Worm (Caenorhabditis elegans): Measurements from ENCODE around the gene C10B5.3.

C10B5.3 gene

DNA sequence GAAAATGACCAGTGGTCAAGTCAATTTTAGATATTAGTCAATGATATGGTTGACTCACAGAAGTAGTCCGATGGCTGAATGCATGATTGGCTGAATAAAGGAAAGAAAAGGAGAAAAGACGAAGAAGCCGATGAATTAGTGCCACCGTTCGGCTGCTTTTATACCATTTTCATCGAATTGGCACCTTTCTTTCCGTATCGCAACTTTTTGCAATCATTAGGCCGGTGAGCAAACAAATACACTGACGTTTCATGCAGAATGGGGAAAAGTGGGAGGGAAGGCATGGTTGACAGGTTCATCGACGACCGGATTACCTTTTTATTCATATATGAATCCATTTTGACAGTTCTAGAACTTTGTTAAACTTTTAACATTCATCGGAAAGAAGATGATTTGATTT, 33.2 kb upstream of the C10B5.3 start, which contains the start of gene idpc-2:
idpc-2 (minus strand) TSS at position 101 of the 400 bp plus-strand sequence.
- TF ChIP-seq ref-1 (GFP tag; conservative IDR thresholded peaks at IDR 0.05): no peak

DNA sequence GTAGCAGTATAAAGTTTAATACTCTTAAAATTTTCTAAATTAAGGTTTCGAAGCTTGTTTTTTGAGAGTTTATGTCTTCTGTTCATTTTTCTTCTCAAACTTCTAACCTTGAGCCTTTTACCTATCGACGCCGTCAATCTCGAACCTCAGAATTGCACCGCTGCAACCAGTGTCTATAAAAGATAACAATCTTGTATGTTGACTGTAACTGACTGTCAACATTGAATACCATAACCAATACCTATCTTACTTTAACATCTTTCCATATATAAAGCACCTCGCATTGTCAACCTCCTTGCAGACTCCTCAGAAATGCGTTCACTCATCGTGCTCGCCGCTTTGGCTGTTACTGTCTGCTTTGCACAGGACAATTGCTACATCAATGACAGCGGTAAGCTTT, 30.8 kb upstream of the C10B5.3 start, which contains the start of gene grd-5:
grd-5 (plus strand) TSS at position 295 of the 400 bp plus-strand sequence.
- TF ChIP-seq ztf-23 (GFP tag; IDR thresholded peaks at IDR 0.05) (no peak), ztf-29 (GFP tag; IDR thresholded peaks at IDR 0.05) (no peak), klf-2 (GFP tag; conservative IDR thresholded peaks at IDR 0.05) (no peak), med-1 (GFP tag; optimal IDR thresholded peaks at IDR 0.05; ENCODE audit: insufficient read depth) (no peak), tab-1 (GFP tag; IDR thresholded peaks at IDR 0.05) (no peak), T22C8.4 (GFP tag; IDR thresholded peaks at IDR 0.05) (no peak)

ce11 chrV:8615711-8616110, 27.7 kb upstream of the C10B5.3 start:
- TF ChIP-seq med-1 (GFP tag; optimal IDR thresholded peaks at IDR 0.05; ENCODE audit: insufficient read depth): no peak
- no peak for TF ChIP-seq tab-1 (GFP tag; IDR thresholded peaks at IDR 0.05)
- no peak for TF ChIP-seq cog-1 (tag; optimal IDR thresholded peaks at IDR 0.05)
- TF ChIP-seq T22C8.4 (GFP tag; IDR thresholded peaks at IDR 0.05): no peak
- TF ChIP-seq ref-1 (GFP tag; conservative IDR thresholded peaks at IDR 0.05): no peak
- no peak for TF ChIP-seq klf-2 (GFP tag; conservative IDR thresholded peaks at IDR 0.05)
- no peak for TF ChIP-seq ztf-29 (GFP tag; IDR thresholded peaks at IDR 0.05)
- no peak for TF ChIP-seq flt-1 (GFP tag; IDR thresholded peaks at IDR 0.05)
- no peak for TF ChIP-seq ztf-23 (GFP tag; IDR thresholded peaks at IDR 0.05)

DNA sequence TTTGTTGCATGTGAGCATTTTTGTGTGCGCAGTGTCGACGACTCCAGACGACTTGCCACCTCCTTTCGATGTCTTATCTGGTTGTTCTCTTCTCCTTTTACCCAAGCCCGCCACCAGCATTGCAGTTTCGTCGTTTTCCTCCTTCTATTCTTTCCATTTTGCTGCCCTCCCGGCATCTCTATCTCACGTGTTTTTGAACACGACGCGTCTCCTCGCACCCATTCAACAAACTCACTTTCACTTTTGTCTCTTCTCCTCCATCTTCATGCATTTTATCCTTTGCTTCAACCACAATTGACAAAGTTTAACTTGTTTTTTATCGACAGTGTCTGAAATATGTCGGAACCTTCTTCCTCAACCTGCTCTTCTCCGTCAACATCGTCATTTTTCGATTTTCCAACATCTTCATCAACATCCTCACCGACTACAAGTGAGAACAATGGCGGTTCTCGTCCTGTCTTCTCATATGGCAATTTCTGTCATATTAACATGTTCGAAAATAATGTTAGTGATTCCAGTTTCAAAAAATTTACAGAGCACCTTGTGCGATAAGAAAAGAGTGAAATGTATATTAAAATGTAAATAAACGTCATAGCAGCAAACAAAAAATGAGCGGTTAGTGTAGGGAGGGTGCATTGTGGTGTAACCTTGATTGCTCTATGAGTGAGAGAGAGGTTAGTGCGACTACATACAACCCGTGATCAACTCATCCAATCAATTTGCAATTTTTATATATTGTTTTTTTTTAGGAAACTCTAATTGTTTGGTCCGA, 22.8 kb upstream of the C10B5.3 start, which contains the start of gene fip-4:
fip-4 (minus strand) TSS at position 636 of the 772 bp plus-strand sequence.
- no peak for TF ChIP-seq ztf-23 (GFP tag; IDR thresholded peaks at IDR 0.05)

ce11 chrV:8609776-8610529, 22.0 kb upstream of the C10B5.3 start:
- TF ChIP-seq flt-1 (GFP tag; IDR thresholded peaks at IDR 0.05) (no peak), ztf-23 (GFP tag; IDR thresholded peaks at IDR 0.05) (0 out of 2 replicates have a peak, but pooled peaks have one; percentile 42)

- TF ChIP-seq T22C8.4 (GFP tag; IDR thresholded peaks at IDR 0.05): no peak
- no peak for TF ChIP-seq tab-1 (GFP tag; IDR thresholded peaks at IDR 0.05)
- no peak for TF ChIP-seq ztf-29 (GFP tag; IDR thresholded peaks at IDR 0.05)
- TF ChIP-seq ztf-23 (GFP tag; IDR thresholded peaks at IDR 0.05): no peak
- no peak for TF ChIP-seq flt-1 (GFP tag; IDR thresholded peaks at IDR 0.05)
- no peak for TF ChIP-seq ref-1 (GFP tag; conservative IDR thresholded peaks at IDR 0.05)
- no peak for TF ChIP-seq med-1 (GFP tag; optimal IDR thresholded peaks at IDR 0.05; ENCODE audit: insufficient read depth)
- TF ChIP-seq klf-2 (GFP tag; conservative IDR thresholded peaks at IDR 0.05): no peak
- TF ChIP-seq cog-1 (tag; optimal IDR thresholded peaks at IDR 0.05): no peak
These were observed 20.5 kb upstream of the C10B5.3 start for ce11 chrV:8608483-8608882.

- no peak for TF ChIP-seq klf-2 (GFP tag; conservative IDR thresholded peaks at IDR 0.05)
- no peak for TF ChIP-seq ztf-23 (GFP tag; IDR thresholded peaks at IDR 0.05)
- TF ChIP-seq ref-1 (GFP tag; conservative IDR thresholded peaks at IDR 0.05): no peak
- no peak for TF ChIP-seq tab-1 (GFP tag; IDR thresholded peaks at IDR 0.05)
- TF ChIP-seq ztf-29 (GFP tag; IDR thresholded peaks at IDR 0.05): no peak
- no peak for TF ChIP-seq T22C8.4 (GFP tag; IDR thresholded peaks at IDR 0.05)
- no peak for TF ChIP-seq med-1 (GFP tag; optimal IDR thresholded peaks at IDR 0.05; ENCODE audit: insufficient read depth)
- no peak for TF ChIP-seq cog-1 (tag; optimal IDR thresholded peaks at IDR 0.05)
- no peak for TF ChIP-seq flt-1 (GFP tag; IDR thresholded peaks at IDR 0.05)
These were observed 19.4 kb upstream of the C10B5.3 start, which contains the start of gene smk-1 for ce11 chrV:8607353-8607850. Gene smk-1, plus strand, starts transcription at chrV:8607800.

- TF ChIP-seq ztf-29 (GFP tag; IDR thresholded peaks at IDR 0.05) (no peak), T22C8.4 (GFP tag; IDR thresholded peaks at IDR 0.05) (no peak), ztf-23 (GFP tag; IDR thresholded peaks at IDR 0.05) (0 out of 2 replicates have a peak, but pooled peaks have one; percentile 31), klf-2 (GFP tag; conservative IDR thresholded peaks at IDR 0.05) (no peak), tab-1 (GFP tag; IDR thresholded peaks at IDR 0.05) (no peak), ref-1 (GFP tag; conservative IDR thresholded peaks at IDR 0.05) (no peak), cog-1 (tag; optimal IDR thresholded peaks at IDR 0.05) (peak; percentile 71), flt-1 (GFP tag; IDR thresholded peaks at IDR 0.05) (0 out of 2 replicates have a peak, but pooled peaks have one; percentile 26), med-1 (GFP tag; optimal IDR thresholded peaks at IDR 0.05; ENCODE audit: insufficient read depth) (no peak)
These were observed 18.2 kb upstream of the C10B5.3 start, which contains the start of gene vps-60 for ce11 chrV:8606099-8606696. Gene vps-60, minus strand, starts transcription at chrV:8606128.

DNA sequence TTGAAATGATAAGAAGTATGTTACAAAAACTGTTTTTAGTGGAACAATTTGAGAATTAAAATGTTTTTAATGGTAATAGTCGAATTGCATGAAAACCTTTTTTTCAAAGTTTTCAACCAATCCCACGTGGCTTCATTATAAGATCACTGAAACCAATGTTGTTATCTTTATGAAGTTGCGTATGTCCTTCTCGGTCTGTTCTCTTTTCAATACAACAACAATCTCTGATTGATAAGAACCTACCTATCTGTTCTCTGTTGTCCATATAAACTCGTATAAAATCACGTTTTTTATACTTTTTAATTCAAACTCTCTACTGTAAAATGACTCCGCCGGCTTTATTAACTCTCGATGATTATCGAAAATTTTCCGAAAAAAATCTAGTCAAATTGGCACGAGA, 15.3 kb upstream of the C10B5.3 start, which contains the start of gene F41E6.5:
F41E6.5 (plus strand) TSS at position 209 of the 400 bp plus-strand sequence.
- TF ChIP-seq ztf-29 (GFP tag; IDR thresholded peaks at IDR 0.05) (no peak), klf-2 (GFP tag; conservative IDR thresholded peaks at IDR 0.05) (no peak), tab-1 (GFP tag; IDR thresholded peaks at IDR 0.05) (no peak), ref-1 (GFP tag; conservative IDR thresholded peaks at IDR 0.05) (no peak), med-1 (GFP tag; optimal IDR thresholded peaks at IDR 0.05; ENCODE audit: insufficient read depth) (no peak), T22C8.4 (GFP tag; IDR thresholded peaks at IDR 0.05) (no peak), flt-1 (GFP tag; IDR thresholded peaks at IDR 0.05) (no peak), cog-1 (tag; optimal IDR thresholded peaks at IDR 0.05) (no peak), ztf-23 (GFP tag; IDR thresholded peaks at IDR 0.05) (no peak)

Data from whole organism, midembryonic.